Worm (Caenorhabditis elegans) whole organism, mixed stage, embryonic: ENCODE measurements around the gene str-125.

Experiments used
- unc-39 ChIP-seq: fragments of 150-350 bp; optimal IDR thresholded peaks from 2 replicates; lab custom pipeline; 2014; ENCODE audit warnings: missing biosample characterization, missing genetic modification characterization
- unc-62 ChIP-seq: fragments of 150-350 bp; optimal IDR thresholded peaks from 2 replicates; lab custom pipeline; 2014; ENCODE audit warnings: missing biosample characterization, missing genetic modification reagents, missing genetic modification characterization

DNA sequence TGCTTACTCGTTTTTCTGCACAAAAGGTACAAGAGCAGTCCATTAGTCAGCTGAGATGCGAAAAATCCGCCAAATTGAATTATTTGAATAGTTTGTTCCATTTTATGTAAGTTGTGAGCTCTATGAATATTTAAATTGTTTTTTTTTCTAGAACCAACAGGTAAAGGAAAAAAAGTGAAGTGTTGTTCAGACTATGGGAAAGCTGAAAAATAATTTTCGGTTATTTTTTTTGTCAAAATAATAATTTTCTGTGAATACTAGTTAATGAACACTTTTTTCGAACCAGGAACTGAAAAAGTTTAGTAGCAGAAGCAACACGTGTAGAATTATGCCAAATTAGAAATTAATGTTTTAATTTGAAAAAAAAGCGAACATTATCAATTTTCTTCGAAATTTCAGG is at the start of gene str-125:
- TF ChIP-seq unc-62 (GFP tag; lab: Kevin White, UChicago) (no peak), unc-39 (tag; lab: Kevin White, UChicago) (no peak)
